Worm (Caenorhabditis elegans): Measurements from ENCODE around the gene Y54F10BM.9.

DNA sequence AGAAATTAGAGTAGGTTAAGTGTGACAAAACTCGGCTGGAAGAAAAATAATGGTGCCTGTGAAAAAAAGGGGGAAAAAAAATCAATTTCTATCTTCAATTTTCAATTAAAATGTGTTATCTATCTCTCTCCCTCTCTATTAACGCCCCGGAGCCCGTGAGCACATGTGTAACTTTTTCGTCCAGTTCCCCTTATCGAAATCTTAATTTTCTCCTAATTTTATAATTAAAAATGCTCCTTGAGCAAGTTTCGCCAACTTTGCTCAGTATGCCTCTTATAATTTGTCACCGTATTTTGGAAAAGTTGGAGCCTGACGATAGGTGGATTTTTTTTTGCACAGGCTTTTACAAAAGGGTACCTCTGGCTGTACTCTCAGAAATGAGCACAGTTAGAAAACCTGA, 3.3 kb upstream of the Y54F10BM.9 start, which contains the start of the genes fbxa-1 and Y54F10BM.20:
- no peak for TF ChIP-seq ceh-82 (tag; optimal IDR thresholded peaks at IDR 0.05)
- no peak for TF ChIP-seq nhr-11 (tag; optimal IDR thresholded peaks at IDR 0.05)
- TF ChIP-seq nhr-6 (tag; optimal IDR thresholded peaks at IDR 0.05), result no peak
- no peak for TF ChIP-seq unc-62 (GFP tag; optimal IDR thresholded peaks at IDR 0.05)
- TF ChIP-seq lin-13 (GFP tag; optimal IDR thresholded peaks at IDR 0.05), result no peak
- TF ChIP-seq ZK546.5 (tag; optimal IDR thresholded peaks at IDR 0.05), result no peak
- no peak for TF ChIP-seq egl-27 (tag; optimal IDR thresholded peaks at IDR 0.05)
- TF ChIP-seq aly-2 (tag; optimal IDR thresholded peaks at IDR 0.05), result no peak
- TF ChIP-seq lsy-2 (tag; optimal IDR thresholded peaks at IDR 0.05), result no peak
- no peak for TF ChIP-seq nhr-12 (tag; optimal IDR thresholded peaks at IDR 0.05)
- no peak for TF ChIP-seq fos-1 (tag; optimal IDR thresholded peaks at IDR 0.05)
- TF ChIP-seq skn-1 (tag; optimal IDR thresholded peaks at IDR 0.05), result no peak
